Worm (Caenorhabditis elegans) whole organism, late embryonic: Measurements from ENCODE around the gene srh-119.
"Not testable (repeated sequence)": the region's sequence is repeated elsewhere in the genome, so short reads cannot be mapped to it uniquely, and the experiment has no call there.

Source experiments
- fkh-10 ChIP-seq: fragments of 150-350 bp; optimal IDR thresholded peaks from 2 replicates; lab custom pipeline; 2014; ENCODE audit warnings: missing biosample characterization, missing genetic modification reagents, missing genetic modification characterization
- hlh-30 ChIP-seq: sonication (generic microtip); optimal IDR thresholded peaks from 2 replicates; lab custom pipeline; 2017; ENCODE audit warnings: antibody characterized with exemption, missing genetic modification characterization, missing compliant biosample characterization; ENCODE audit not compliant: insufficient read depth
- nfya-1 ChIP-seq: sonication (generic microtip); optimal IDR thresholded peaks from 2 replicates; lab custom pipeline; 2017; ENCODE audit warnings: missing genetic modification characterization, mild to moderate bottlenecking, missing compliant biosample characterization, antibody characterized with exemption, moderate library complexity
- nhr-11 ChIP-seq: fragments of 150-350 bp; optimal IDR thresholded peaks from 2 replicates; lab custom pipeline; 2014; ENCODE audit warnings: missing biosample characterization, missing genetic modification characterization
- pha-4 ChIP-seq: fragments of 150-350 bp; optimal IDR thresholded peaks from 2 replicates; lab custom pipeline; 2018; ENCODE audit warnings: missing biosample characterization, missing genetic modification reagents, missing genetic modification characterization

DNA sequence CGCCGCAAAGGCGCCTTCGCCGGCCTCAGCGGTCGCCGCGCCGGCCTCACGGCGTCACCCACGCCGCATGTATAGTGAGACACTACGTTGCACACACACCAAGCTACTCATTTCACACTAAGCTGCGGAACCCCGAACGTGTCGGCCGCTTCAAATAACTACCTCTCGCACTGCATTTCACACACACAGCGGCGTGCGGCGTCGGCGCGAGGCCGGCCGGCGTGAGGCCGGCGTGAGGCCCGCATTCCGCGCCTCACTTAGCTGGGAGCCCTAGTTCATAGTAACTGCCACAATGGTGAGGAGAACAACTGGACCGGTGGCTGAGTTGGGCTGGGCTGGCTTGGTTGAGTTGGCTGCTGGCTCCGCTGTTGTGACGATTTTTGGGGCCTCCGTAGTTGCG, 49.9 kb downstream of the srh-119 start:
- not testable (repeated sequence) for TF ChIP-seq pha-4 (tag; lab: Kevin White, UChicago); nhr-11 (tag; lab: Kevin White, UChicago); fkh-10; hlh-30 (tag; lab: Kevin White, UChicago); nfya-1 (tag; lab: Kevin White, UChicago)
